Fruit fly (Drosophila melanogaster) S2 (cell line): ENCODE measurements around the gene CG15629.

Experiments used
- CG8478 ChIP-seq: fragments of >200 bp; optimal IDR thresholded peaks from 2 replicates; lab custom pipeline; 2018
- CTCF ChIP-seq, 2 experiments: fragments of >200 bp; optimal IDR thresholded peaks; 2 replicates each; lab custom pipeline; 2018

dm6 chr2L:4819995-4820394 lies 7.2 kb downstream of the CG15629 start:
- no peak for TF ChIP-seq CG8478
- no peak for TF ChIP-seq CTCF (optimal IDR thresholded peaks at IDR 0.05; lab: Kevin White, UChicago)
